Fruit fly (Drosophila melanogaster): ENCODE data around the gene CG9072.
A peak's percentile ranks its signal among the peaks of the same experiment; 100 is the strongest.

Gene CG9072

DNA sequence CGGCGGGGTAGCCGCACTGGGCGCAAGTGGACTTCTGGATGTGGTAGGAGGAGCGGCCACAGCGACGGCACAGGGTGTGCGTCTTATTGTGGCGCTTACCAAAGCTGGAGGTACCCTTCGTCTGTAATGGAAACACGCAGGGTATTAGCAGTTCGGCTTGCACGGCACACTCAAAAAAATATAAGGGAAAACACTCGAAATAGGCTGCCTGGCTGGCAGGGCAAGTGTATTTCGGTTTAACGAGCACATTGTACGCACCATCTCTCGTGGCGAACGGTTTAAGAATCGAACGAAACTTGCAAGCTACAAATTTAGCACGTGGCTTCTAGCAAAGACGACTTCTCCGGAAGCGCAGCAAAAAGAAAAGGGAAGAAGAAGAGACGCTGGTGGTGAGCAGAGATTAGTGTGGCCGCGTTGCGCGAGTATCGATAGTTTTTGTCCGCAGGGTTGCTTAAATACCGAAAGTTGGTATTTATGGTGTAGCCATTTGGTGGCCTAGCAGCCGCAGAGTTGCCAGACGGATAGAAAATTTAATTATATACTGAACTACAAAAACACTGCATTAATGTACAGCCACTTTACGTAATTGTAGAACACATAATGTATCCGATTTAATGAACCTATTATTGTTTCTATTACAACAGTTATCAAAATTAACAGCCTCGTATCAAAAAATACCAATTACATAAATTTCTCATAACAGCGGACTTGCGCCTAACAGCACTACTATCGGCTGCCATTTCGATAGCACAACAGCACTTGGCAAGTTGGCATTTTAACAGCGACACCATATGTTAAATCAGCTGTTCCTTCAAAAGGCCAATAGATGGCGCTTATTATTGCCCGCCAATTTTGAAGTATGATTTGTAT lies 43.4 kb upstream of the CG9072 start, which contains the start of gene RpL37-1 (continued):
- TF ChIP-seq CG12155 (GFP tag; optimal IDR thresholded peaks at IDR 0.05) (peak; percentile 49), CG1603 (tag; optimal IDR thresholded peaks at IDR 0.05) (peak; percentile 73), her (GFP tag; optimal IDR thresholded peaks at IDR 0.05) (peak; percentile 67), Bgb (GFP tag; IDR thresholded peaks at IDR 0.05; ENCODE audit: partially characterized antibody) (peak; percentile 72), CG17361 (GFP tag; IDR thresholded peaks at IDR 0.05) (peak; percentile 4; the same call in 1 of the 3 replicates), Usf (GFP tag; optimal IDR thresholded peaks at IDR 0.05) (peak; percentile 12), Lpt (GFP tag; optimal IDR thresholded peaks at IDR 0.05) (no peak), Kr (GFP tag; optimal IDR thresholded peaks at IDR 0.05) (peak; percentile 4), CG6254 (GFP tag; optimal IDR thresholded peaks at IDR 0.05) (no peak), CG6689 (GFP tag; IDR thresholded peaks at IDR 0.05) (no peak), Hsf (GFP tag; optimal IDR thresholded peaks at IDR 0.05) (peak; percentile 79), CG14965 (GFP tag; optimal IDR thresholded peaks at IDR 0.05; ENCODE audit: borderline replicate concordance) (no peak), CG12744 (GFP tag; optimal IDR thresholded peaks at IDR 0.05) (peak; percentile 46), Sin3A (optimal IDR thresholded peaks at IDR 0.05) (peak; percentile 98), Hey (tag; optimal IDR thresholded peaks at IDR 0.05) (no peak), Dp (GFP tag; optimal IDR thresholded peaks at IDR 0.05) (peak; percentile 92), mirr (GFP tag; optimal IDR thresholded peaks at IDR 0.05) (peak; percentile 56), CG1529 (GFP tag; optimal IDR thresholded peaks at IDR 0.05) (no peak), CG1647 (GFP tag; optimal IDR thresholded peaks at IDR 0.05) (peak; percentile 15), shn (GFP tag; optimal IDR thresholded peaks at IDR 0.05) (peak; percentile 57), ato (GFP tag; IDR thresholded peaks at IDR 0.05; ENCODE audit: partially characterized antibody) (peak; percentile 56), CkIIα-i1 (GFP tag; IDR thresholded peaks at IDR 0.05) (no peak), CG4328 (GFP tag; optimal IDR thresholded peaks at IDR 0.05) (peak; percentile 57), CG8290 (GFP tag; optimal IDR thresholded peaks at IDR 0.05) (peak; percentile 32), CG8290 (tag; optimal IDR thresholded peaks at IDR 0.05) (peak; percentile 48 to 66), seq (GFP tag; IDR thresholded peaks at IDR 0.05) (0 out of 2 replicates have a peak, but pooled peaks have one; percentile 25), Mrtf (GFP tag; IDR thresholded peaks at IDR 0.05) (peak; percentile 40; the same call in 1 of the 3 replicates), CG7839 (tag; optimal IDR thresholded peaks at IDR 0.05) (peak; percentile 54), chn (GFP tag; optimal IDR thresholded peaks at IDR 0.05) (peak; percentile 41), fu2 (GFP tag; optimal IDR thresholded peaks at IDR 0.05) (peak; percentile 29), Dad (GFP tag; optimal IDR thresholded peaks at IDR 0.05) (peak; percentile 77), Aef1 (GFP tag; IDR thresholded peaks at IDR 0.05) (0 out of 3 replicates have a peak, but pooled peaks have one; percentile 27), dmrt11E (tag; optimal IDR thresholded peaks at IDR 0.05) (peak; percentile 45), Poxn (GFP tag; IDR thresholded peaks at IDR 0.05) (peak; percentile 34; the same call in 1 of the 2 replicates), Stat92E (GFP tag; optimal IDR thresholded peaks at IDR 0.05) (peak in 1 of 3 experiments; percentile 27), CG31365 (tag; optimal IDR thresholded peaks at IDR 0.05) (peak; percentile 42), Mes4 (GFP tag; optimal IDR thresholded peaks at IDR 0.05) (peak; percentile 90), CG17186 (GFP tag; optimal IDR thresholded peaks at IDR 0.05) (peak; percentile 100), ase (GFP tag; IDR thresholded peaks at IDR 0.05) (peak; percentile 68), CG42726 (GFP tag; IDR thresholded peaks at IDR 0.05; ENCODE audit: partially characterized antibody) (peak; percentile 67), CG30020 (tag; optimal IDR thresholded peaks at IDR 0.05) (peak; percentile 25), gcm (GFP tag; optimal IDR thresholded peaks at IDR 0.05) (peak; percentile 29), cg (GFP tag; optimal IDR thresholded peaks at IDR 0.05) (no peak), peb (GFP tag; IDR thresholded peaks at IDR 0.05) (0 out of 2 replicates have a peak, but pooled peaks have one; percentile 22), CG8089 (GFP tag; optimal IDR thresholded peaks at IDR 0.05) (peak; percentile 66), CG1602 (GFP tag; optimal IDR thresholded peaks at IDR 0.05) (peak; percentile 32), esg (GFP tag; conservative IDR thresholded peaks at IDR 0.05) (no peak), CG33213 (GFP tag; optimal IDR thresholded peaks at IDR 0.05) (peak; percentile 83), ATbp (GFP tag; optimal IDR thresholded peaks at IDR 0.05) (peak; percentile 28)

Data from whole organism, embryonic.